Fruit fly (Drosophila melanogaster): ENCODE data around the gene CG44437.
A peak's percentile ranks its signal among the peaks of the same experiment; 100 is the strongest.

Gene CG44437

dm6 chrX:13238294-13238917, 36.3 kb upstream of the CG44437 start (continued):
- TF ChIP-seq CG1621 (tag; optimal IDR thresholded peaks at IDR 0.05): no peak
- peak; percentile 64 for TF ChIP-seq net (GFP tag; optimal IDR thresholded peaks at IDR 0.05)
- TF ChIP-seq Hr39 (GFP tag; optimal IDR thresholded peaks at IDR 0.05): peak; percentile 63
- TF ChIP-seq spab (GFP tag; optimal IDR thresholded peaks at IDR 0.05): peak; percentile 2
- TF ChIP-seq CG16779 (tag; optimal IDR thresholded peaks at IDR 0.05): peak; percentile 49
- peak; percentile 83 for TF ChIP-seq Gug (GFP tag; IDR thresholded peaks at IDR 0.05)
- peak; percentile 43 for TF ChIP-seq Sox102F (GFP tag; optimal IDR thresholded peaks at IDR 0.05)
- TF ChIP-seq fd85E (GFP tag; optimal IDR thresholded peaks at IDR 0.05): no peak
- no peak for TF ChIP-seq Hr38 (GFP tag; optimal IDR thresholded peaks at IDR 0.05)
- TF ChIP-seq acj6 (GFP tag; optimal IDR thresholded peaks at IDR 0.05): peak; percentile 55
- TF ChIP-seq Sox14 (GFP tag; optimal IDR thresholded peaks at IDR 0.05): peak; percentile 59
- TF ChIP-seq CG31627 (GFP tag; optimal IDR thresholded peaks at IDR 0.05): peak; percentile 50
- TF ChIP-seq ss (GFP tag; optimal IDR thresholded peaks at IDR 0.05): no peak
- peak; percentile 44 for TF ChIP-seq CG7368 (GFP tag; optimal IDR thresholded peaks at IDR 0.05)
- peak; percentile 45 for TF ChIP-seq Smox (GFP tag; optimal IDR thresholded peaks at IDR 0.05)
- TF ChIP-seq cyc (GFP tag; optimal IDR thresholded peaks at IDR 0.05): peak; percentile 46
- TF ChIP-seq Sox15 (GFP tag; optimal IDR thresholded peaks at IDR 0.05): no peak
- peak; percentile 75 for TF ChIP-seq pdm3 (GFP tag; optimal IDR thresholded peaks at IDR 0.05)
- peak; percentile 63 for TF ChIP-seq Met (GFP tag; optimal IDR thresholded peaks at IDR 0.05)
- TF ChIP-seq Lpt (GFP tag; optimal IDR thresholded peaks at IDR 0.05): peak; percentile 73
- peak; percentile 19 for TF ChIP-seq CG6792 (GFP tag; optimal IDR thresholded peaks at IDR 0.05)
- peak in 1 of 2 experiments; percentile 36 for TF ChIP-seq salr (GFP tag; optimal IDR thresholded peaks at IDR 0.05)
- TF ChIP-seq CG34406 (GFP tag; optimal IDR thresholded peaks at IDR 0.05): peak; percentile 40
- TF ChIP-seq CG11294 (GFP tag; IDR thresholded peaks at IDR 0.05): peak; percentile 80
- TF ChIP-seq CG6808 (GFP tag; optimal IDR thresholded peaks at IDR 0.05): no peak
- TF ChIP-seq lz (GFP tag; optimal IDR thresholded peaks at IDR 0.05): peak; percentile 45

DNA sequence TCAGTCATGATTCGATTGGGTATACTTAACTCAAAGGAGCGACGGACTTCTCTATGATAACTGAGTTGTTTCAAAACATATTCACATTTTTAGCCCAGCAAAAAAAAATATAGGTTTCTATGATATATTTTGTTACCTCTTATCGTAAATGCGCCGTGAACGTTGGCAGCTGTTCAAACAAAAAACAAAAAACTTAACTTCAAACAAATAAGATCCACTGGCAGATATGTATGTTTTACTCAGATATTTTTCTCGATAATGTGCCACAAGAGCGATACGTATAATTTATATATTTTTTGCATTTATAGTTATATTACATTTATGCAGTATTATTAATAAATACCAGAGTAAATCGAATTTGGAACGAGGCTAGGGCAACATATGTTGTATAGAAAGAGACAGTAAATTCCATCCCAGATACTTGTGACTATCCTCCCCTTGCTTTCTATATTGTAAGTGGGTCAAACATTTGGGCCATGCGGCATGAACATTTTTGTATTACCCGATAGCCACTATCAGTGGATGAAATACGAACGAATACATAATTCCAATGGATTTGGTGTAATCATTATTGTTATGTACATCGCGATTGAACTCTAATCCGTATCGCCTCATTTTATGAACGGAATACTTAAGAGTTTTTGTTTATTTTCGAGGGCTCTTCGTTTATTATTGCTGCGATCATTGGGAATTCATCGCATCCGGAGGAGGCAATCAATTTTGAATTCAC, 34.6 kb upstream of the CG44437 start, which contains the start of gene CG32639:
Gene CG32639 (minus strand): TSS at position 51 of the 730 bp plus-strand sequence.
- TF ChIP-seq CG6276 (GFP tag; optimal IDR thresholded peaks at IDR 0.05): no peak
- peak; percentile 13 for TF ChIP-seq fkh (GFP tag; optimal IDR thresholded peaks at IDR 0.05)

DNA sequence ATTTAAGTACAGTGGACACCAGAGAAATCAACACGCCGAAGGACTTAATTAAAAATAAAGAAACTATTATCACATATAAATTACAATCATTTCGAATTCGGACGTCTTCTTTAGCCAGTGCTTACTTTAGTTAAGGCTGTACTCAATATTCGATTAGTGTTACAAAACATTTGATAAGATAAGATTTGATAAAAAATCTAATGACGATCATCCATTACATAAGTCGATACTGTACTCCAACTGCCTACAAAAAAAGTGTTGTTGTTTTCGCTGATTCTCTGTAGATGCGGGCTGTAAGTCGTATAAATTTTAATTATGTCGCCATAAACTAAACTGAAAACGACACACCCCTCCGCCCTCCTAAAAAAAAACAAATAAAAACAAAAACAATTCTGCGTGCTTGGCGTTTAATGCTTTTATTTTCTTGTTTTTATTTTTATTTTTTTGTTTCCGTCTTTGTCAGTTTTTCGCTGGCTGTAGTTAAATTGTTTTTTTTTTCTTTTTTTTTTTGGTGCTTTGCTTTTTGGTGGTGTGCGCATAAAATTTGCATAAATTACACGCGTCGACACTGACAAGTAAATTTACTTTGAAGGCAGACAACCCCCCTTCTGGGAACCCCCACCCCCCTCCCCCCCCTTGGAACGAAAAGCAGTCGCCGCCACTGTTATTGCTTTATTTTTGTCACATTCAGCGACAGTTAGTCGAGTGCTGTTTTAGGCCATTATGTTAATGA, 32.8 kb upstream of the CG44437 start:
- peak; percentile 19 for TF ChIP-seq achi (GFP tag; optimal IDR thresholded peaks at IDR 0.05)
- TF ChIP-seq CG3919 (GFP tag; optimal IDR thresholded peaks at IDR 0.05): no peak
- TF ChIP-seq net (GFP tag; optimal IDR thresholded peaks at IDR 0.05): peak; percentile 23
- peak; percentile 13 for TF ChIP-seq esn (GFP tag; optimal IDR thresholded peaks at IDR 0.05)
- peak; percentile 45 to 59 for TF ChIP-seq ss (GFP tag; optimal IDR thresholded peaks at IDR 0.05)
- TF ChIP-seq vri (GFP tag; optimal IDR thresholded peaks at IDR 0.05): peak; percentile 29
- TF ChIP-seq CG4318 (GFP tag; optimal IDR thresholded peaks at IDR 0.05): no peak
- no peak for TF ChIP-seq svp (GFP tag)
- TF ChIP-seq CG34406 (GFP tag; optimal IDR thresholded peaks at IDR 0.05): peak; percentile 63
- 0 out of 2 replicates have a peak, but pooled peaks have one; percentile 37 for TF ChIP-seq CG15336 (GFP tag; IDR thresholded peaks at IDR 0.05)
- peak; percentile 19 for TF ChIP-seq fkh (GFP tag; optimal IDR thresholded peaks at IDR 0.05)
- TF ChIP-seq CG8119 (GFP tag; IDR thresholded peaks at IDR 0.05): peak; percentile 65
- no peak for TF ChIP-seq CG11902 (GFP tag; optimal IDR thresholded peaks at IDR 0.05)
- no peak for TF ChIP-seq spab (GFP tag; optimal IDR thresholded peaks at IDR 0.05)
- TF ChIP-seq CG6163 (GFP tag; IDR thresholded peaks at IDR 0.05): peak; percentile 55; the same call in 2 of the 3 replicates
- peak; percentile 13 for TF ChIP-seq CG8632 (GFP tag; optimal IDR thresholded peaks at IDR 0.05)
- peak; percentile 44 for TF ChIP-seq Eip78C (GFP tag)
- TF ChIP-seq OdsH (GFP tag; optimal IDR thresholded peaks at IDR 0.05): peak; percentile 32
- peak; percentile 39 for TF ChIP-seq Sox102F (GFP tag; optimal IDR thresholded peaks at IDR 0.05)
- peak; percentile 15 for TF ChIP-seq CG6276 (GFP tag; optimal IDR thresholded peaks at IDR 0.05)
- no peak for TF ChIP-seq salr (GFP tag; optimal IDR thresholded peaks at IDR 0.05)
- TF ChIP-seq CG11762 (GFP tag; optimal IDR thresholded peaks at IDR 0.05; ENCODE audit: insufficient read depth): peak; percentile 32
- no peak for TF ChIP-seq Eip93F (GFP tag; optimal IDR thresholded peaks at IDR 0.05)
- peak; percentile 33 for TF ChIP-seq pdm3 (GFP tag; optimal IDR thresholded peaks at IDR 0.05)
- TF ChIP-seq eg (GFP tag; IDR thresholded peaks at IDR 0.05): peak; percentile 83

Measured in whole organism, prepupa.